Worm (Caenorhabditis elegans): ENCODE data around the gene msd-4.

DNA sequence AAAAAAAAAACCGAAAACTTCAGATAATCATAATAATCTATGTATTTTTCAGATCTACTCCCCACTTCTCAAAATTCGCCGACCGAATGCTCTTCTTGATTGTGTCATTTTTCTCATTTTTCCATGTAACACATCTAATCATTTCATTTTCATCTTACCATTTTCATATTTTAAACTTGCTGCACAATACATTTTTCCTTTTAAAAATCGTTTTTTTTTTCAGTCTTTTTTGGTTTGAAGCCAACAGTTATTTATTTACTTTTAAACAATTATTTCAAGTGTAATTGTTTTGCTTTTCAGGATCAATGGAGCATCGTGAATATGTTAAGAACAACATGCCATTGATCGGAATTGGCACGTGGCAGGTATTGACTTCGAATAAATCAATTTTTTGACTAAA, 9.5 kb downstream of the msd-4 start, which contains the start of gene C35D10.6:
- no peak for TF ChIP-seq ceh-22 (tag; optimal IDR thresholded peaks at IDR 0.05)
- no peak for TF ChIP-seq ceh-24 (tag; optimal IDR thresholded peaks at IDR 0.05)
- no peak for TF ChIP-seq pha-4 (tag; optimal IDR thresholded peaks at IDR 0.05)
- TF ChIP-seq tbx-2 (tag; optimal IDR thresholded peaks at IDR 0.05), result no peak
- no peak for TF ChIP-seq dmd-4 (tag; optimal IDR thresholded peaks at IDR 0.05; ENCODE audit: borderline replicate concordance)
- TF ChIP-seq rnt-1 (tag; optimal IDR thresholded peaks at IDR 0.05), result no peak
- no peak for TF ChIP-seq ama-1 (optimal IDR thresholded peaks at IDR 0.05)
- no peak for TF ChIP-seq nfya-1 (tag; optimal IDR thresholded peaks at IDR 0.05)
- TF ChIP-seq eyg-1 (tag; optimal IDR thresholded peaks at IDR 0.05), result no peak
- TF ChIP-seq sdc-2 (tag; optimal IDR thresholded peaks at IDR 0.05), result no peak
